Worm (Caenorhabditis elegans): ENCODE measurements around the gene srw-56.

DNA sequence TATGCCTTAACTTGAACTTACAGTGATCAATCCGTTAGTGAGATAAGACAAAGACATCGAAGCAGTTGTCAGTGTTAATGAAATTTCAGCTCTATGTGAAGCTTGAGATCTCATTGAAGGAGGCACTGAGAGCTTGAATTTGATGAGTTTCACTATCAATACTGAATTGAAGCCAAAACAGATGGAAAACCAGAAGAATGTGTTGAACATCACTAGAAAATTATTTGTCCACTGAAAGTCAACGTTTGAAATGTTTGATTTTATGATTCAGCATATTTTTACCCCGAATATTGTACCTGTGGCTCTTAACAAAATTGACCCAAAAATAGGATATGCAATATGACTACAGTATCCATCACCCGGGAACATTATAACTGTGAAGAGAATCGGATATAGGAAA, 18.2 kb upstream of the srw-56 start:
- TF ChIP-seq him-1 (tag; optimal IDR thresholded peaks at IDR 0.05) (no peak), dao-5 (tag; optimal IDR thresholded peaks at IDR 0.05) (no peak)
